Worm (Caenorhabditis elegans) whole organism, midembryonic: ENCODE data around the gene C25H3.7.
"Not testable (repeated sequence)": the region's sequence is repeated elsewhere in the genome, so short reads cannot be mapped to it uniquely, and the experiment has no call there.

ENCODE experiments used
- T22C8.4 ChIP-seq: fragments of 200-800 bp; sonication (Bioruptor generic); IDR thresholded peaks from 2 replicates; pipeline ENCODE4 v1.3.6; 2022; ENCODE audit warnings: missing genetic modification characterization, missing compliant biosample characterization
- cog-1 ChIP-seq: sonication (generic microtip); optimal IDR thresholded peaks from 2 replicates; lab custom pipeline; 2016; ENCODE audit warnings: missing genetic modification characterization, missing compliant biosample characterization
- flt-1 ChIP-seq: fragments of 200-800 bp; sonication (Bioruptor generic); IDR thresholded peaks from 2 replicates; pipeline ENCODE4 v1.3.6; 2022; ENCODE audit warnings: missing genetic modification characterization, missing compliant biosample characterization
- klf-2 ChIP-seq: fragments of 200-800 bp; sonication (Bioruptor generic); conservative IDR thresholded peaks from 2 replicates; pipeline ENCODE4 v1.3.6; 2022; ENCODE audit warnings: missing genetic modification reagents, missing genetic modification characterization, missing compliant biosample characterization
- med-1 ChIP-seq: sonication (generic microtip); optimal IDR thresholded peaks from 2 replicates; lab custom pipeline; 2017; ENCODE audit warnings: missing genetic modification characterization, mild to moderate bottlenecking, missing compliant biosample characterization, antibody characterized with exemption, missing genetic modification reagents; ENCODE audit not compliant: insufficient read depth
- ref-1 ChIP-seq: fragments of 200-800 bp; sonication (Bioruptor generic); conservative IDR thresholded peaks from 2 replicates; pipeline ENCODE4 v1.3.6; 2022; ENCODE audit warnings: missing genetic modification reagents, missing genetic modification characterization, missing compliant biosample characterization
- tab-1 ChIP-seq: fragments of 200-800 bp; sonication (Bioruptor generic); IDR thresholded peaks from 2 replicates; pipeline ENCODE4 v1.3.6; 2022; ENCODE audit warnings: missing genetic modification characterization, missing compliant biosample characterization
- ztf-23 ChIP-seq: fragments of 200-800 bp; sonication (Bioruptor generic); IDR thresholded peaks from 2 replicates; pipeline ENCODE4 v1.3.6; 2022; ENCODE audit warnings: missing genetic modification reagents, missing genetic modification characterization, missing compliant biosample characterization
- ztf-29 ChIP-seq: fragments of 200-800 bp; sonication (Bioruptor generic); IDR thresholded peaks from 2 replicates; pipeline ENCODE4 v1.3.6; 2022; ENCODE audit warnings: missing genetic modification reagents, missing genetic modification characterization, missing compliant biosample characterization

The C25H3.7 gene

ce11 chrII:5636826-5637225 lies 31.9 kb downstream of the C25H3.7 start, which contains the start of gene F59E12.8:
TSS of gene F59E12.8 (minus strand) at chrII:5636926.
- TF ChIP-seq T22C8.4 (GFP tag; lab: Robert Waterston, UW) (no peak), cog-1 (tag; lab: Kevin White, UChicago) (no peak), tab-1 (no peak), ref-1 (GFP tag; lab: Robert Waterston, UW) (no peak), med-1 (GFP tag; lab: Kevin White, UChicago) (no peak), ztf-23 (GFP tag; lab: Robert Waterston, UW) (no peak), klf-2 (no peak), ztf-29 (GFP tag; lab: Robert Waterston, UW) (no peak), flt-1 (GFP tag; lab: Robert Waterston, UW) (no peak)

- TF ChIP-seq ztf-23 (GFP tag; lab: Robert Waterston, UW) (no peak), flt-1 (GFP tag; lab: Robert Waterston, UW) (no peak), tab-1 (no peak), ref-1 (GFP tag; lab: Robert Waterston, UW) (no peak), cog-1 (tag; lab: Kevin White, UChicago) (no peak)
Measured at ce11 chrII:5633453-5633852, 35.3 kb downstream of the C25H3.7 start.

- not testable (repeated sequence) for TF ChIP-seq ztf-29 (GFP tag; lab: Robert Waterston, UW); ztf-23 (GFP tag; lab: Robert Waterston, UW); klf-2
Measured at ce11 chrII:5630851-5631401, 37.8 kb downstream of the C25H3.7 start, which contains the start of the genes F59E12.6 and npl-4.1. TSS of gene F59E12.6 (minus strand) at chrII:5630951. TSS of gene npl-4.1 (plus strand) at chrII:5631351.

ce11 chrII:5628326-5628818 lies 40.4 kb downstream of the C25H3.7 start, which contains the start of gene F59E12.15:
TSS of gene F59E12.15 (minus strand) at chrII:5628376.
- TF ChIP-seq T22C8.4 (GFP tag; lab: Robert Waterston, UW) = no peak
- TF ChIP-seq flt-1 (GFP tag; lab: Robert Waterston, UW) = no peak
- TF ChIP-seq med-1 (GFP tag; lab: Kevin White, UChicago) = no peak
- no peak for TF ChIP-seq tab-1
- no peak for TF ChIP-seq ztf-29 (GFP tag; lab: Robert Waterston, UW)
- TF ChIP-seq cog-1 (tag; lab: Kevin White, UChicago) = no peak
- no peak for TF ChIP-seq ztf-23 (GFP tag; lab: Robert Waterston, UW)
- TF ChIP-seq ref-1 (GFP tag; lab: Robert Waterston, UW) = no peak
- TF ChIP-seq klf-2 = no peak

ce11 chrII:5622383-5622939 lies 46.3 kb downstream of the C25H3.7 start, which contains the start of the genes eif-3.L and npl-4.2:
TSS of gene eif-3.L (minus strand) at chrII:5622483.
TSS of gene npl-4.2 (plus strand) at chrII:5622889.
- TF ChIP-seq cog-1 (tag; lab: Kevin White, UChicago); med-1 (GFP tag; lab: Kevin White, UChicago); T22C8.4 (GFP tag; lab: Robert Waterston, UW): not testable (repeated sequence)

ce11 chrII:5619298-5619697 lies 49.4 kb downstream of the C25H3.7 start, which contains the start of gene dhs-6:
TSS of gene dhs-6 (minus strand) at chrII:5619319.
- TF ChIP-seq med-1 (GFP tag; lab: Kevin White, UChicago) (no peak), ztf-29 (GFP tag; lab: Robert Waterston, UW) (no peak)
